Worm (Caenorhabditis elegans) whole organism, L1 larva: ENCODE measurements around the gene srxa-7.

Source experiments
- C04F5.9 ChIP-seq: sonication (generic microtip); optimal IDR thresholded peaks from 2 replicates; lab custom pipeline; 2016; ENCODE audit warnings: missing genetic modification characterization, missing compliant biosample characterization
- aly-2 ChIP-seq: fragments of 150-350 bp; optimal IDR thresholded peaks from 2 replicates; lab custom pipeline; 2014; ENCODE audit warnings: missing biosample characterization, missing genetic modification characterization
- elt-2 ChIP-seq: sonication (generic microtip); optimal IDR thresholded peaks from 2 replicates; lab custom pipeline; 2016; ENCODE audit warnings: missing genetic modification characterization, mild to moderate bottlenecking, inconsistent platforms, missing compliant biosample characterization, missing genetic modification reagents
- fkh-10 ChIP-seq: sonication (generic microtip); optimal IDR thresholded peaks from 2 replicates; lab custom pipeline; 2017; ENCODE audit warnings: missing biosample characterization, missing genetic modification reagents, missing genetic modification characterization
- fos-1 ChIP-seq: fragments of 150-350 bp; optimal IDR thresholded peaks from 2 replicates; lab custom pipeline; 2014; ENCODE audit warnings: missing biosample characterization, missing genetic modification characterization
- jun-1 ChIP-seq: fragments of 150-350 bp; optimal IDR thresholded peaks from 2 replicates; lab custom pipeline; 2014; ENCODE audit warnings: missing biosample characterization, missing genetic modification reagents, missing genetic modification characterization
- lin-15B ChIP-seq: fragments of 150-350 bp; sonication (generic microtip); optimal IDR thresholded peaks from 3 replicates; lab custom pipeline; 2014; ENCODE audit warnings: missing biosample characterization, missing genetic modification characterization
- lin-35 ChIP-seq, 2 experiments: fragments of 150-350 bp; optimal IDR thresholded peaks; 2 replicates each; lab custom pipeline; 2014; ENCODE audit warnings: missing biosample characterization in 2 of 2, missing genetic modification characterization in 2 of 2, missing genetic modification reagents in 2 of 2
- lin-39 ChIP-seq: fragments of 150-350 bp; optimal IDR thresholded peaks from 2 replicates; lab custom pipeline; 2014; ENCODE audit warnings: missing biosample characterization, missing genetic modification reagents, missing genetic modification characterization
- lir-3 ChIP-seq: sonication (generic microtip); optimal IDR thresholded peaks from 2 replicates; lab custom pipeline; 2016; ENCODE audit warnings: mild to moderate bottlenecking, missing genetic modification characterization, moderate library complexity, missing compliant biosample characterization; ENCODE audit not compliant: poor library complexity
- nhr-12 ChIP-seq: sonication (generic microtip); optimal IDR thresholded peaks from 2 replicates; lab custom pipeline; 2017; ENCODE audit warnings: missing biosample characterization, missing genetic modification characterization
- nhr-28 ChIP-seq: fragments of 150-350 bp; optimal IDR thresholded peaks from 2 replicates; lab custom pipeline; 2014; ENCODE audit warnings: missing biosample characterization, missing genetic modification characterization
- sox-4 ChIP-seq: sonication (generic microtip); optimal IDR thresholded peaks from 2 replicates; lab custom pipeline; 2016; ENCODE audit warnings: missing genetic modification characterization, missing compliant biosample characterization
- zip-4 ChIP-seq: fragments of 200-800 bp; sonication (Bioruptor generic); optimal IDR thresholded peaks from 2 replicates; lab custom pipeline; 2018; ENCODE audit warnings: mild to moderate bottlenecking, missing genetic modification characterization, moderate library complexity, missing compliant biosample characterization

ce11 chrV:16266514-16266913 lies 40.8 kb upstream of the srxa-7 start, which contains the start of gene T13F3.4:
- TF ChIP-seq lin-15B (tag; lab: Kevin White, UChicago) (no peak), nhr-28 (tag; lab: Kevin White, UChicago) (no peak), fos-1 (tag; lab: Kevin White, UChicago) (no peak), lin-35 (GFP tag; optimal IDR thresholded peaks at IDR 0.05; lab: Kevin White, UChicago) (no peak), lin-39 (tag; lab: Kevin White, UChicago) (no peak), sox-4 (no peak), nhr-12 (tag; lab: Kevin White, UChicago) (no peak), C04F5.9 (tag; lab: Kevin White, UChicago) (no peak), zip-4 (GFP tag; lab: Kevin White, UChicago) (no peak), aly-2 (tag; lab: Kevin White, UChicago) (no peak), fkh-10 (GFP tag; lab: Kevin White, UChicago) (no peak), elt-2 (tag; lab: Kevin White, UChicago) (no peak), lir-3 (no peak), jun-1 (tag; lab: Kevin White, UChicago) (no peak)
